Worm (Caenorhabditis elegans): ENCODE data around the gene tcl-2.
A peak's percentile ranks its signal among the peaks of the same experiment; 100 is the strongest.

Gene tcl-2

ce11 chrIV:210591-210990, 31.7 kb downstream of the tcl-2 start (continued):
- TF ChIP-seq fkh-6 (tag; optimal IDR thresholded peaks at IDR 0.05), result no peak
- no peak for TF ChIP-seq pax-1 (tag; optimal IDR thresholded peaks at IDR 0.05)
- TF ChIP-seq pros-1 (tag; optimal IDR thresholded peaks at IDR 0.05), result no peak
- no peak for TF ChIP-seq rnt-1 (tag; optimal IDR thresholded peaks at IDR 0.05)
- no peak for TF ChIP-seq pha-2 (tag; optimal IDR thresholded peaks at IDR 0.05)
- TF ChIP-seq ceh-14 (tag; optimal IDR thresholded peaks at IDR 0.05), result no peak
- TF ChIP-seq tbx-2 (tag; optimal IDR thresholded peaks at IDR 0.05), result peak; percentile 62
- peak; percentile 66 for TF ChIP-seq unc-55 (GFP tag; optimal IDR thresholded peaks at IDR 0.05)

ce11 chrIV:218252-218651, 39.4 kb downstream of the tcl-2 start, which contains the start of gene prdx-6:
Gene prdx-6, plus strand, starts transcription at chrIV:218552.
- no peak for TF ChIP-seq hlh-15 (tag; optimal IDR thresholded peaks at IDR 0.05)
- no peak for TF ChIP-seq ceh-19 (GFP tag; optimal IDR thresholded peaks at IDR 0.05)
- TF ChIP-seq tbx-2 (tag; optimal IDR thresholded peaks at IDR 0.05), result no peak

ce11 chrIV:231673-232072, 52.8 kb downstream of the tcl-2 start, which contains the start of gene gtf-2H1:
Gene gtf-2H1, minus strand, starts transcription at chrIV:231773.
- no peak for TF ChIP-seq hlh-13 (GFP tag; optimal IDR thresholded peaks at IDR 0.05)
- no peak for TF ChIP-seq che-1 (tag; optimal IDR thresholded peaks at IDR 0.05)
- no peak for TF ChIP-seq C08G9.2 (tag; optimal IDR thresholded peaks at IDR 0.05)
- TF ChIP-seq lin-11 (tag; optimal IDR thresholded peaks at IDR 0.05), result no peak
- TF ChIP-seq pat-9 (tag; optimal IDR thresholded peaks at IDR 0.05), result no peak
- TF ChIP-seq unc-55 (GFP tag; optimal IDR thresholded peaks at IDR 0.05), result no peak
- TF ChIP-seq ama-1 (optimal IDR thresholded peaks at IDR 0.05), result no peak
- no peak for TF ChIP-seq K02D7.2 (tag; optimal IDR thresholded peaks at IDR 0.05)
- TF ChIP-seq hlh-30 (tag; optimal IDR thresholded peaks at IDR 0.05; ENCODE audit: insufficient read depth), result no peak
- TF ChIP-seq ceh-24 (tag; optimal IDR thresholded peaks at IDR 0.05), result no peak
- no peak for TF ChIP-seq zip-5 (tag; optimal IDR thresholded peaks at IDR 0.05)

Data from whole organism, late embryonic.